Fruit fly (Drosophila melanogaster) whole organism, embryonic: ENCODE data around the gene CG12728.

ENCODE experiments used
- Adf1 ChIP-seq: fragments of 200-800 bp; sonication (Bioruptor generic); IDR thresholded peaks from 2 replicates; pipeline ENCODE4 v1.3.6; 2022; ENCODE audit warnings: missing biosample characterization, missing genetic modification characterization
- Aef1 ChIP-seq: fragments of 200-800 bp; sonication (Bioruptor generic); IDR thresholded peaks from 3 replicates; pipeline ENCODE4 v1.3.6; 2022; ENCODE audit warnings: missing biosample characterization, missing genetic modification characterization
- BtbVII ChIP-seq: fragments of 200-800 bp; sonication (Bioruptor generic); optimal IDR thresholded peaks from 3 replicates; lab custom pipeline; 2017; ENCODE audit warnings: missing biosample characterization, mild to moderate bottlenecking, missing genetic modification characterization
- CG10366 ChIP-seq: fragments of 200-800 bp; sonication (Bioruptor generic); IDR thresholded peaks from 2 replicates; pipeline ENCODE4 v1.3.6; 2022; ENCODE audit warnings: missing biosample characterization, missing genetic modification characterization
- CG1233 ChIP-seq: fragments of 200-800 bp; sonication (Bioruptor generic); optimal IDR thresholded peaks from 4 replicates; lab custom pipeline; 2018; ENCODE audit warnings: missing biosample characterization, mild to moderate bottlenecking, missing genetic modification characterization
- CG12744 ChIP-seq: fragments of 200-800 bp; sonication (Bioruptor generic); optimal IDR thresholded peaks from 2 replicates; lab custom pipeline; 2016; ENCODE audit warnings: missing biosample characterization, missing genetic modification characterization
- CG17361 ChIP-seq: fragments of 200-800 bp; sonication (Bioruptor generic); IDR thresholded peaks from 3 replicates; pipeline ENCODE4 v1.3.6; 2022; ENCODE audit warnings: missing biosample characterization, missing genetic modification characterization
- CG18262 ChIP-seq: fragments of 200-800 bp; optimal IDR thresholded peaks from 3 replicates; lab custom pipeline; 2019; ENCODE audit warnings: missing biosample characterization, mild to moderate bottlenecking, missing genetic modification characterization, moderate library complexity
- CG2678 ChIP-seq: fragments of 200-800 bp; sonication (Bioruptor generic); optimal IDR thresholded peaks from 3 replicates; lab custom pipeline; 2019; ENCODE audit warnings: missing biosample characterization, mild to moderate bottlenecking, missing genetic modification characterization, moderate library complexity
- CG31441 ChIP-seq: fragments of 200-800 bp; sonication (Bioruptor generic); IDR thresholded peaks from 2 replicates; pipeline ENCODE4 v1.3.6; 2022; ENCODE audit warnings: missing biosample characterization, missing genetic modification characterization
- CG32772 ChIP-seq: fragments of 200-800 bp; sonication (Bioruptor generic); IDR thresholded peaks from 2 replicates; pipeline ENCODE4 v1.3.6; 2022; ENCODE audit warnings: missing biosample characterization, missing genetic modification characterization
- CG33213 ChIP-seq: fragments of 200-800 bp; sonication (Bioruptor generic); optimal IDR thresholded peaks from 3 replicates; lab custom pipeline; 2016; ENCODE audit warnings: missing biosample characterization, missing genetic modification characterization
- CG3407 ChIP-seq: fragments of 200-800 bp; sonication (Bioruptor generic); optimal IDR thresholded peaks from 2 replicates; lab custom pipeline; 2018; ENCODE audit warnings: missing biosample characterization, mild to moderate bottlenecking, missing genetic modification characterization
- CG34224 ChIP-seq: fragments of 200-800 bp; sonication (Bioruptor generic); IDR thresholded peaks from 3 replicates; pipeline ENCODE4 v1.3.6; 2022; ENCODE audit warnings: missing biosample characterization, missing genetic modification characterization; ENCODE audit not compliant: partially characterized antibody
- CG4820 ChIP-seq: fragments of 200-800 bp; sonication (Bioruptor generic); optimal IDR thresholded peaks from 3 replicates; lab custom pipeline; 2016; ENCODE audit warnings: missing biosample characterization, missing genetic modification characterization
- CG6654 ChIP-seq: fragments of 200-800 bp; sonication (Bioruptor generic); optimal IDR thresholded peaks from 2 replicates; lab custom pipeline; 2017; ENCODE audit warnings: missing biosample characterization, mild to moderate bottlenecking, missing genetic modification characterization
- CG8089 ChIP-seq: fragments of 200-800 bp; sonication (Bioruptor generic); optimal IDR thresholded peaks from 3 replicates; lab custom pipeline; 2016; ENCODE audit warnings: missing biosample characterization, missing genetic modification characterization
- CG8388 ChIP-seq: fragments of 200-800 bp; sonication (Bioruptor generic); optimal IDR thresholded peaks from 2 replicates; lab custom pipeline; 2019; ENCODE audit warnings: missing biosample characterization, mild to moderate bottlenecking, missing genetic modification characterization, moderate library complexity
- CG9727 ChIP-seq: fragments of 200-800 bp; sonication (Bioruptor generic); optimal IDR thresholded peaks from 3 replicates; lab custom pipeline; 2017; ENCODE audit warnings: missing biosample characterization, mild to moderate bottlenecking, missing genetic modification characterization
- CG9817 ChIP-seq: fragments of 200-800 bp; sonication (Bioruptor generic); optimal IDR thresholded peaks from 2 replicates; lab custom pipeline; 2018; ENCODE audit warnings: missing biosample characterization, mild to moderate bottlenecking, missing genetic modification characterization, moderate library complexity
- Dad ChIP-seq: fragments of 200-800 bp; sonication (Bioruptor generic); optimal IDR thresholded peaks from 3 replicates; lab custom pipeline; 2016; ENCODE audit warnings: missing biosample characterization, missing genetic modification characterization
- Dp ChIP-seq: fragments of 200-800 bp; sonication (Bioruptor generic); optimal IDR thresholded peaks from 2 replicates; lab custom pipeline; 2018; ENCODE audit warnings: missing biosample characterization, mild to moderate bottlenecking, missing genetic modification characterization, moderate library complexity
- H2.0 ChIP-seq: fragments of 200-800 bp; sonication (Bioruptor generic); IDR thresholded peaks from 2 replicates; pipeline ENCODE4 v1.3.6; 2022; ENCODE audit warnings: missing biosample characterization, missing genetic modification characterization
- HLHmδ ChIP-seq: fragments of 200-800 bp; sonication (Bioruptor generic); optimal IDR thresholded peaks from 2 replicates; lab custom pipeline; 2018; ENCODE audit warnings: missing biosample characterization, mild to moderate bottlenecking, missing genetic modification characterization, moderate library complexity
- HmgZ ChIP-seq: fragments of 200-800 bp; sonication (Bioruptor generic); optimal IDR thresholded peaks from 2 replicates; lab custom pipeline; 2018; ENCODE audit warnings: missing biosample characterization, mild to moderate bottlenecking, missing genetic modification characterization
- Hr3 ChIP-seq: fragments of 200-800 bp; sonication (Bioruptor generic); optimal IDR thresholded peaks from 3 replicates; lab custom pipeline; 2016; ENCODE audit warnings: missing biosample characterization, missing genetic modification characterization
- Hr78 ChIP-seq, 2 experiments: fragments of 200-800 bp in 1 of 2; fragments of >200 bp in 1 of 2; sonication (Bioruptor generic) in 1 of 2; optimal IDR thresholded peaks; 2 replicates each; lab custom pipeline; 2017 to 2019; ENCODE audit warnings: missing biosample characterization in 2 of 2, missing genetic modification characterization in 2 of 2, mild to moderate bottlenecking in 1 of 2, moderate library complexity in 1 of 2
- Hsf ChIP-seq: fragments of 200-800 bp; sonication (Bioruptor generic); optimal IDR thresholded peaks from 3 replicates; lab custom pipeline; 2016; ENCODE audit warnings: missing biosample characterization, missing genetic modification characterization
- MBD-R2 ChIP-seq: fragments of 200-800 bp; sonication (Bioruptor generic); IDR thresholded peaks from 2 replicates; pipeline ENCODE4 v1.3.6; 2022; ENCODE audit warnings: missing biosample characterization, missing genetic modification characterization
- MTF-1 ChIP-seq: fragments of 200-800 bp; sonication (Bioruptor generic); optimal IDR thresholded peaks from 2 replicates; lab custom pipeline; 2018; ENCODE audit warnings: missing biosample characterization, mild to moderate bottlenecking, missing genetic modification characterization, borderline replicate concordance
- Neu2 ChIP-seq: fragments of 200-800 bp; sonication (Bioruptor generic); optimal IDR thresholded peaks from 3 replicates; lab custom pipeline; 2016; ENCODE audit warnings: missing biosample characterization, missing genetic modification characterization, borderline replicate concordance
- Oli ChIP-seq: fragments of 200-800 bp; sonication (Bioruptor generic); optimal IDR thresholded peaks from 2 replicates; lab custom pipeline; 2018; ENCODE audit warnings: missing biosample characterization, mild to moderate bottlenecking, missing genetic modification characterization, moderate library complexity
- Ravus ChIP-seq: fragments of 200-800 bp; sonication (Bioruptor generic); IDR thresholded peaks from 2 replicates; pipeline ENCODE4 v1.3.6; 2022; ENCODE audit warnings: missing biosample characterization, missing genetic modification characterization
- Scr ChIP-seq: fragments of 200-800 bp; sonication (Bioruptor generic); IDR thresholded peaks from 2 replicates; pipeline ENCODE4 v1.3.6; 2022; ENCODE audit warnings: missing biosample characterization, missing genetic modification characterization; ENCODE audit not compliant: partially characterized antibody
- Sry-δ ChIP-seq: fragments of 200-800 bp; sonication (Bioruptor generic); optimal IDR thresholded peaks from 2 replicates; lab custom pipeline; 2016; ENCODE audit warnings: missing biosample characterization, missing genetic modification characterization
- cg ChIP-seq: fragments of 200-800 bp; sonication (Bioruptor generic); optimal IDR thresholded peaks from 3 replicates; lab custom pipeline; 2019; ENCODE audit warnings: missing biosample characterization, mild to moderate bottlenecking, missing genetic modification characterization, moderate library complexity
- dan ChIP-seq: fragments of 200-800 bp; sonication (Bioruptor generic); IDR thresholded peaks from 2 replicates; pipeline ENCODE4 v1.3.6; 2022; ENCODE audit warnings: missing biosample characterization, missing genetic modification characterization
- ewg ChIP-seq: fragments of 200-800 bp; sonication (Bioruptor generic); optimal IDR thresholded peaks from 3 replicates; lab custom pipeline; 2017; ENCODE audit warnings: mild to moderate bottlenecking, missing biosample characterization, missing genetic modification reagents, missing genetic modification characterization
- h ChIP-seq: fragments of >200 bp; optimal IDR thresholded peaks from 2 replicates; lab custom pipeline; 2017
- hkb ChIP-seq, 2 experiments: fragments of 200-800 bp in 1 of 2; fragments of >200 bp in 1 of 2; sonication (Bioruptor generic) in 1 of 2; IDR thresholded peaks in 1 of 2; optimal IDR thresholded peaks in 1 of 2; 2 replicates each; pipeline versions ENCODE4 v1.3.6 to Lab custom; 2017 to 2022; ENCODE audit warnings: missing biosample characterization in 1 of 2, missing genetic modification characterization in 1 of 2
- inv ChIP-seq: fragments of 200-800 bp; sonication (Bioruptor generic); IDR thresholded peaks from 2 replicates; pipeline ENCODE4 v1.3.6; 2022; ENCODE audit warnings: missing biosample characterization, missing genetic modification characterization; ENCODE audit not compliant: partially characterized antibody
- klu ChIP-seq: fragments of 200-800 bp; sonication (Bioruptor generic); IDR thresholded peaks from 2 replicates; pipeline ENCODE4 v1.3.6; 2022; ENCODE audit warnings: missing biosample characterization, missing genetic modification characterization
- lola ChIP-seq, 3 experiments: fragments of >200 bp in 2 of 3; fragments of 200-800 bp in 1 of 3; sonication (Bioruptor generic) in 1 of 3; optimal IDR thresholded peaks; 2 replicates each; lab custom pipeline; 2017 to 2019; ENCODE audit warnings: missing biosample characterization in 3 of 3, missing genetic modification characterization in 3 of 3, mild to moderate bottlenecking in 1 of 3, moderate library complexity in 1 of 3
- row ChIP-seq: fragments of 200-800 bp; sonication (Bioruptor generic); IDR thresholded peaks from 3 replicates; pipeline ENCODE4 v1.3.6; 2022; ENCODE audit warnings: missing biosample characterization, missing genetic modification characterization
- slbo ChIP-seq: fragments of 200-800 bp; sonication (Bioruptor generic); IDR thresholded peaks from 2 replicates; pipeline ENCODE4 v1.3.6; 2022; ENCODE audit warnings: missing biosample characterization, missing genetic modification characterization
- sqz ChIP-seq: fragments of 200-800 bp; sonication (Bioruptor generic); optimal IDR thresholded peaks from 3 replicates; lab custom pipeline; 2018; ENCODE audit warnings: missing biosample characterization, mild to moderate bottlenecking, missing genetic modification characterization
- tin ChIP-seq: fragments of 200-800 bp; sonication (Bioruptor generic); optimal IDR thresholded peaks from 3 replicates; lab custom pipeline; 2016; ENCODE audit warnings: missing biosample characterization, missing genetic modification characterization
- vvl ChIP-seq: fragments of 200-800 bp; sonication (Bioruptor generic); IDR thresholded peaks from 2 replicates; pipeline ENCODE4 v1.3.6; 2022; ENCODE audit warnings: missing biosample characterization, missing genetic modification characterization
- zfh1 ChIP-seq: fragments of 200-800 bp; sonication (Bioruptor generic); IDR thresholded peaks from 3 replicates; pipeline ENCODE4 v1.3.6; 2022; ENCODE audit warnings: missing biosample characterization, missing genetic modification characterization

The CG12728 gene

DNA sequence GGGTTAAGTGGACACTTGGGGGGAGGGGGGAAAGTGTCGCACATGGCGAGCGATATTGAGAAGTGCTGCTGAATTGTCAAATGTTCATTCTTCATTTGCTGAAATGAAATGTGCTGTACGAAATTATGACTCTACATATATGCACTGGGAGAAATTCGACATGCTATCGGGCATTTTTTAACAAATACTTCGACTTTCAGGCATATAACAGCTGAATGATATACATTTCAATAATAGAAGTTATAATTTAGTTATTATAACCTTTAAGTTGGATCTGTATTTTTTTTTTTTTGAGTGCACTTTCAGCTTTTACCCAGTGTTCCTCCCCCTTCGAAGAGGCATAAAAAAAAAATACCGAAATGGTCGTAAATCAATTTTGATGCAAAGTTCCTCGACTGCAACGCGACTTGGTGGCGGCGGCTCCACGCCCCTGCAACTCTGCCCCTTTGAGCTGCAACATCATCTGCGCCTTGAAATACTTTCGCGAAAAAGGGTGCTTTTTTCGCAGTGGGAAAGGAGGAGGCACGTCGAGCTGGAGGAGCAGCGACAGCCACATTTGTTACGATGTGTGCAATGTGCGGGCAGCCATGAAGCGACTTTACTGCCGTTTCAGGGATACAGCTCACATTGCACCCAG lies 31.1 kb downstream of the CG12728 start (continued):
- peak; percentile 35 for TF ChIP-seq CG18262 (tag; lab: Kevin White, UChicago)
- TF ChIP-seq CG2678 (tag; lab: Kevin White, UChicago) = peak; percentile 22
- TF ChIP-seq dan (GFP tag; lab: Robert Waterston, UW) = no peak
- no peak for TF ChIP-seq Sry-δ (GFP tag; lab: Kevin White, UChicago)
- TF ChIP-seq h (lab: Kevin White, UChicago) = no peak
- TF ChIP-seq CG8089 (GFP tag; lab: Kevin White, UChicago) = no peak
- TF ChIP-seq MBD-R2 = no peak
- no peak for TF ChIP-seq CG3407 (GFP tag; lab: Kevin White, UChicago)
- TF ChIP-seq slbo (GFP tag; lab: Robert Waterston, UW) = peak; percentile 47
- no peak for TF ChIP-seq Dad (GFP tag; lab: Kevin White, UChicago)
- TF ChIP-seq Dp (GFP tag; lab: Kevin White, UChicago) = no peak
- no peak for TF ChIP-seq HmgZ (tag; lab: Kevin White, UChicago)
- TF ChIP-seq CG33213 = no peak
- no peak for TF ChIP-seq Scr (GFP tag; lab: Robert Waterston, UW)
- peak; percentile 53; the same call in 2 of the 3 replicates for TF ChIP-seq zfh1 (GFP tag; lab: Robert Waterston, UW)
- TF ChIP-seq lola (GFP tag; optimal IDR thresholded peaks at IDR 0.05; lab: Kevin White, UChicago) = peak in 1 of 3 experiments; percentile 31
- peak; percentile 22 for TF ChIP-seq tin
- no peak for TF ChIP-seq Hsf (GFP tag; lab: Kevin White, UChicago)
- TF ChIP-seq CG4820 = peak; percentile 71
- TF ChIP-seq CG17361 (GFP tag; lab: Robert Waterston, UW) = peak; percentile 46; the same call in 1 of the 3 replicates
- peak; percentile 47 for TF ChIP-seq Oli (tag; lab: Kevin White, UChicago)
- TF ChIP-seq Adf1 = no peak
- no peak for TF ChIP-seq MTF-1 (GFP tag; lab: Kevin White, UChicago)
- no peak for TF ChIP-seq CG9727 (GFP tag; lab: Kevin White, UChicago)
- TF ChIP-seq Ravus (GFP tag; lab: Robert Waterston, UW) = no peak; the same call in 1 of the 2 replicates
- TF ChIP-seq CG10366 (GFP tag; lab: Robert Waterston, UW) = 0 out of 2 replicates have a peak, but pooled peaks have one; percentile 37
- no peak for TF ChIP-seq CG9817 (tag; lab: Kevin White, UChicago)
- peak; percentile 62 for TF ChIP-seq CG31441 (GFP tag; lab: Robert Waterston, UW)
- TF ChIP-seq cg (GFP tag; lab: Kevin White, UChicago) = no peak
- no peak for TF ChIP-seq CG6654 (GFP tag; lab: Kevin White, UChicago)
- no peak for TF ChIP-seq inv (GFP tag; lab: Robert Waterston, UW)
- peak; percentile 47; the same call in 2 of the 3 replicates for TF ChIP-seq row (GFP tag; lab: Robert Waterston, UW)
- TF ChIP-seq ewg = no peak
- no peak for TF ChIP-seq hkb (optimal IDR thresholded peaks at IDR 0.05; lab: Kevin White, UChicago)
- peak; percentile 25; the same call in 1 of the 2 replicates for TF ChIP-seq hkb (GFP tag; IDR thresholded peaks at IDR 0.05; lab: Robert Waterston, UW)
- TF ChIP-seq H2.0 (GFP tag; lab: Robert Waterston, UW) = peak; percentile 41
- TF ChIP-seq CG32772 (GFP tag; lab: Robert Waterston, UW) = peak; percentile 42; the same call in 1 of the 2 replicates
- no peak for TF ChIP-seq CG12744 (GFP tag; lab: Kevin White, UChicago)
- no peak for TF ChIP-seq CG34224 (GFP tag; lab: Robert Waterston, UW)
- no peak for TF ChIP-seq CG1233 (GFP tag; lab: Kevin White, UChicago)
- TF ChIP-seq CG8388 (GFP tag; lab: Kevin White, UChicago) = peak; percentile 36
- no peak for TF ChIP-seq Aef1 (GFP tag; lab: Robert Waterston, UW)
- no peak for TF ChIP-seq Hr78 (GFP tag; optimal IDR thresholded peaks at IDR 0.05; lab: Kevin White, UChicago)
- peak; percentile 7 for TF ChIP-seq Hr3 (GFP tag; lab: Kevin White, UChicago)
- TF ChIP-seq BtbVII (GFP tag; lab: Kevin White, UChicago) = no peak
- TF ChIP-seq vvl (GFP tag; lab: Robert Waterston, UW) = peak; percentile 59
- TF ChIP-seq Neu2 (GFP tag; lab: Kevin White, UChicago) = no peak
- no peak for TF ChIP-seq klu (GFP tag; lab: Robert Waterston, UW)
- no peak for TF ChIP-seq HLHmδ (GFP tag; lab: Kevin White, UChicago)
- TF ChIP-seq sqz (GFP tag; lab: Kevin White, UChicago) = peak; percentile 5
